Fruit fly (Drosophila melanogaster) whole organism, pupa: Measurements from ENCODE around the gene CG32181.

Experiments used
- CG32121 ChIP-seq: fragments of 200-800 bp; sonication (Bioruptor generic); IDR thresholded peaks from 2 replicates; pipeline ENCODE4 v1.3.6; 2022; ENCODE audit warnings: missing biosample characterization, missing genetic modification characterization
- EcR ChIP-seq: fragments of 200-800 bp; sonication (Bioruptor generic); optimal IDR thresholded peaks from 3 replicates; lab custom pipeline; 2019; ENCODE audit warnings: missing biosample characterization, missing genetic modification characterization, mild to moderate bottlenecking, moderate library complexity, missing genetic modification reagents

- no peak for TF ChIP-seq EcR (GFP tag; lab: Kevin White, UChicago)
- TF ChIP-seq CG32121: no peak
These were observed 30.2 kb upstream of the CG32181 start, which contains the start of gene CG6052 for dm6 chr3L:17729278-17729677.
